Worm (Caenorhabditis elegans): ENCODE measurements around the gene clc-31.

ce11 chrII:333853-334449 is 6.4 kb upstream of the clc-31 start:
- TF ChIP-seq hmbx-1 (tag; optimal IDR thresholded peaks at IDR 0.05) = no peak
- TF ChIP-seq tra-4 (tag; optimal IDR thresholded peaks at IDR 0.05) = no peak
- TF ChIP-seq scrt-1 (GFP tag; IDR thresholded peaks at IDR 0.05) = no peak
- no peak for TF ChIP-seq flt-1 (GFP tag; IDR thresholded peaks at IDR 0.05)
- no peak for TF ChIP-seq B0310.2 (tag; optimal IDR thresholded peaks at IDR 0.05)
- no peak for TF ChIP-seq hmg-4 (GFP tag; optimal IDR thresholded peaks at IDR 0.05)
- no peak for TF ChIP-seq pes-1 (GFP tag; IDR thresholded peaks at IDR 0.05)
- no peak for TF ChIP-seq ama-1 (optimal IDR thresholded peaks at IDR 0.05)
- no peak for TF ChIP-seq aly-1 (tag; optimal IDR thresholded peaks at IDR 0.05)
- no peak for TF ChIP-seq tbx-11 (GFP tag; IDR thresholded peaks at IDR 0.05)
- TF ChIP-seq sea-1 (GFP tag; conservative IDR thresholded peaks at IDR 0.05) = no peak
